Worm (Caenorhabditis elegans): ENCODE results near the gene lap-1.
A peak's percentile ranks its signal among the peaks of the same experiment; 100 is the strongest.

lap-1 gene

DNA sequence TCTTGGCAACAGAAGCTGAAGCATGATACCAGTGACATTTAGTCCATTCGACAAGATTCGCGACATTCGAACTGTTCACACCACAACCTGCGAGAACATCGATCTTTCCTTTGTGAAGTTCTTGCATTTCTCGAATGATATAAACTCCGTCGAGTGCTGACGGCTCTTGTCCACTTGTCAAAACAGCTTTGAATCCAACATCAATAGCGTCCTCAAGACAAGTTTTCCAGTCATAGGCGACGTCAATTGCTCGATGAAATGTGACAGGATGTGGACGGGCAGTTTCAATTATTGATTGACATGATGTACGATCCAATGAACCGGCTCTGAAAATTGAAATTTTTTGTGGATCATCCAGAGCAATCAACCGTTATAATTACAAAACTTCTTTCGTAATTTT lies 905 bp upstream of the lap-1 start:
- TF ChIP-seq F37D6.2 (tag; optimal IDR thresholded peaks at IDR 0.05) (no peak), egl-27 (tag; optimal IDR thresholded peaks at IDR 0.05) (no peak), lin-38 (GFP tag; IDR thresholded peaks at IDR 0.05) (no peak), ces-1 (GFP tag; optimal IDR thresholded peaks at IDR 0.05) (no peak), ceh-82 (tag; optimal IDR thresholded peaks at IDR 0.05) (no peak), nhr-41 (GFP tag; IDR thresholded peaks at IDR 0.05) (no peak), nhr-237 (tag; optimal IDR thresholded peaks at IDR 0.05) (no peak), pha-4 (GFP tag; IDR thresholded peaks at IDR 0.05) (no peak), pha-4 (tag; optimal IDR thresholded peaks at IDR 0.05) (no peak), F49E8.2 (tag; optimal IDR thresholded peaks at IDR 0.05; ENCODE audit: borderline replicate concordance) (no peak), aha-1 (tag) (peak; percentile 89), dve-1 (tag; optimal IDR thresholded peaks at IDR 0.05; ENCODE audit: insufficient read depth) (no peak), mdt-29 (GFP tag; IDR thresholded peaks at IDR 0.05) (no peak), ceh-44 (GFP tag; IDR thresholded peaks at IDR 0.05) (no peak), unc-62 (GFP tag; optimal IDR thresholded peaks at IDR 0.05 in 1 of 2) (peak in 1 of 2 experiments; percentile 96), unc-62 (tag; optimal IDR thresholded peaks at IDR 0.05) (no peak), hlh-11 (tag; optimal IDR thresholded peaks at IDR 0.05) (no peak), dmd-6 (GFP tag; IDR thresholded peaks at IDR 0.05) (no peak), daf-16 (GFP tag; optimal IDR thresholded peaks at IDR 0.05) (no peak), daf-16 (tag; optimal IDR thresholded peaks at IDR 0.05) (no peak)

DNA sequence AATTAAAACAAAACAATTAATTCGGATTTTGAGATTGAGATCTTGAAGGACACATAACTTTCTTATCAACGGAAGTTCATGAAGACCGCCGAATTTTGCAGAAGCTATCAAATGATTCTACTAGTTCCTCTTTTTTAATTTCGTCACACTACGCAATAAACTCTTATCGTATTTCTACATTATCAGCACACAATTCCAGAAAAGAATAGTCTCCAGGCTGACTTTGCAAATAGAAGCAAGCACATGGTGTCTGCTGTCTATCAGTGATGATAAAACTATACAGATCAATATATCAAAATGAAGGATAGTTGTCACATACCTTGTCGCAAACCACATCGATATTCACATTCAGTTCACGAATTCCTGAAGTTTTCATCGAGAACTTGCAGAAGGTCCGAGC lies 1.2 kb downstream of the lap-1 start:
- TF ChIP-seq spr-1 (tag; optimal IDR thresholded peaks at IDR 0.05) (no peak), vab-7 (GFP tag; IDR thresholded peaks at IDR 0.05) (no peak), ces-1 (GFP tag; optimal IDR thresholded peaks at IDR 0.05) (no peak), nhr-111 (GFP tag; optimal IDR thresholded peaks at IDR 0.05) (no peak), lir-3 (tag; optimal IDR thresholded peaks at IDR 0.05) (no peak), Y75B8A.6 (GFP tag; IDR thresholded peaks at IDR 0.05) (no peak), F26F4.8 (GFP tag; conservative IDR thresholded peaks at IDR 0.05) (no peak), mes-2 (tag; optimal IDR thresholded peaks at IDR 0.05; ENCODE audit: poor library complexity, severe bottlenecking) (peak; percentile 15), ztf-11 (tag; optimal IDR thresholded peaks at IDR 0.05) (no peak), mdt-29 (GFP tag; IDR thresholded peaks at IDR 0.05) (no peak), gei-8 (GFP tag; optimal IDR thresholded peaks at IDR 0.05) (peak; percentile 44), nhr-28 (tag; optimal IDR thresholded peaks at IDR 0.05) (peak; percentile 73), ceh-44 (GFP tag; IDR thresholded peaks at IDR 0.05) (no peak), dpl-1 (GFP tag; optimal IDR thresholded peaks at IDR 0.05) (no peak), snpc-4 (tag; optimal IDR thresholded peaks at IDR 0.05) (no peak), nhr-77 (tag; optimal IDR thresholded peaks at IDR 0.05) (peak; percentile 39), snpc-1.2 (GFP tag; IDR thresholded peaks at IDR 0.05) (no peak), nhr-237 (tag; optimal IDR thresholded peaks at IDR 0.05) (no peak), fos-1 (tag; optimal IDR thresholded peaks at IDR 0.05) (no peak), nhr-102 (tag; optimal IDR thresholded peaks at IDR 0.05) (no peak), php-3 (GFP tag; IDR thresholded peaks at IDR 0.05) (peak; percentile 87), mdl-1 (tag; optimal IDR thresholded peaks at IDR 0.05) (peak in 1 of 2 experiments; percentile 49), sdz-12 (GFP tag; optimal IDR thresholded peaks at IDR 0.05) (no peak), lsy-2 (tag; optimal IDR thresholded peaks at IDR 0.05) (peak in 1 of 2 experiments; percentile 8), Y105C5A.15 (GFP tag; IDR thresholded peaks at IDR 0.05) (no peak), madf-5 (GFP tag; IDR thresholded peaks at IDR 0.05) (no peak), nhr-10 (tag; optimal IDR thresholded peaks at IDR 0.05) (no peak), attf-4 (tag; optimal IDR thresholded peaks at IDR 0.05) (no peak), ZK546.5 (tag; optimal IDR thresholded peaks at IDR 0.05) (no peak), daf-8 (GFP tag; IDR thresholded peaks at IDR 0.05) (no peak), dve-1 (tag; optimal IDR thresholded peaks at IDR 0.05; ENCODE audit: insufficient read depth) (peak; percentile 80), hlh-30 (tag; optimal IDR thresholded peaks at IDR 0.05; ENCODE audit: insufficient read depth) (peak; percentile 7), zip-11 (GFP tag; IDR thresholded peaks at IDR 0.05) (no peak), mep-1 (tag; optimal IDR thresholded peaks at IDR 0.05) (no peak), lin-38 (GFP tag; IDR thresholded peaks at IDR 0.05) (no peak), dmd-6 (GFP tag; IDR thresholded peaks at IDR 0.05) (peak; percentile 97), egl-27 (tag; optimal IDR thresholded peaks at IDR 0.05) (no peak), unc-39 (tag; optimal IDR thresholded peaks at IDR 0.05) (no peak), daf-12 (tag; optimal IDR thresholded peaks at IDR 0.05) (no peak)
